Fruit fly (Drosophila melanogaster): ENCODE results near the gene Nup154.

DNA sequence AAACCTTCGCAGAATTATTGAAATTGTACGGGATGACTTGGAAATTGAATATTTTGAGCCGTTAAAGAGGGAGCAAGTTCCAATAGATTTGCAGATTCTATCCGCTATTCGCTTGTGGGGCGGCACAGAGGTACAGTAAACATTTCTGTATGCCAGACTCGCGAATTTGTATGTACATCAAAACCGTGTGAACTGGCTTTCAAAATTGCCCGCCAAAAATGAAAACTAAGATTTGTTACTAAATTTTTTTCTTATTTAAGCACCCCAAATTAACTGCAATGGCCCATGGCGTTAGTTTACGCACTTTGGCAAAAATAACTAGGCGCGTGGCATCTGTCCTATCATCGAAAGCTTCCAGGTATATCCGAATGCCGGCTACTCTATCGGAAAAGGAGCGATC lies 16.6 kb upstream of the Nup154 start:
- TF ChIP-seq fru (GFP tag; optimal IDR thresholded peaks at IDR 0.05) = no peak
- TF ChIP-seq sv (GFP tag; optimal IDR thresholded peaks at IDR 0.05) = no peak
- TF ChIP-seq Myc (optimal IDR thresholded peaks at IDR 0.05) = no peak

All from whole organism, wandering third instar larva.